Worm (Caenorhabditis elegans) whole organism, late embryonic: ENCODE data around the gene C17E7.13.

Experiments used
- elt-2 ChIP-seq: sonication (generic microtip); optimal IDR thresholded peaks from 2 replicates; lab custom pipeline; 2016; ENCODE audit warnings: missing genetic modification reagents, missing genetic modification characterization, missing compliant biosample characterization
- fkh-10 ChIP-seq: fragments of 150-350 bp; optimal IDR thresholded peaks from 2 replicates; lab custom pipeline; 2014; ENCODE audit warnings: missing biosample characterization, missing genetic modification reagents, missing genetic modification characterization
- nfya-1 ChIP-seq: sonication (generic microtip); optimal IDR thresholded peaks from 2 replicates; lab custom pipeline; 2017; ENCODE audit warnings: missing genetic modification characterization, mild to moderate bottlenecking, missing compliant biosample characterization, antibody characterized with exemption, moderate library complexity
- nhr-11 ChIP-seq: fragments of 150-350 bp; optimal IDR thresholded peaks from 2 replicates; lab custom pipeline; 2014; ENCODE audit warnings: missing biosample characterization, missing genetic modification characterization
- npax-4 ChIP-seq: sonication (generic microtip); optimal IDR thresholded peaks from 2 replicates; lab custom pipeline; 2016; ENCODE audit warnings: missing genetic modification characterization, missing compliant biosample characterization
- pqm-1 ChIP-seq: sonication (generic microtip); optimal IDR thresholded peaks from 2 replicates; lab custom pipeline; 2016; ENCODE audit warnings: missing genetic modification characterization, missing compliant biosample characterization
- tbx-2 ChIP-seq: sonication (generic microtip); optimal IDR thresholded peaks from 2 replicates; lab custom pipeline; 2016; ENCODE audit warnings: missing genetic modification characterization, missing compliant biosample characterization

DNA sequence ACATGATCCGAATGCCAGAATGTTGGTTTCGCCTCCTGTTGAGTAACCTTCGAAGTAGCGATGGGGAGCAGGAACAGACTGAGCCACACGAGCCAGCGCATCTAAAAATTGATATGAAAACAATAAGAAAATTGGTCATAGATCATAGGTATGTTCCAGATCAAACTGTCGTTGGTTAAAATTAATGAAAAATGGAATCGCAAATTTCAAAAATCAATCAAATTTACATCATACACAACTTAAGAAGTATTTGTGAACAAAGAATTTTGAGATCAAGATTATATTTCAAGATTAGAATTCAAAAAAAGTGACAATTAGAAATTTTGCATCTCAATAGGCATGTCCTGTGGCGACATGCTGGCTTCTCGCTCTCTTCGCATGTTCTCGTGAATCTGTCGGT is 1.7 kb upstream of the C17E7.13 start, which contains the start of gene C17E7.9:
- TF ChIP-seq nhr-11 (tag; lab: Kevin White, UChicago), result no peak
- TF ChIP-seq fkh-10 (GFP tag; lab: Kevin White, UChicago), result no peak
- TF ChIP-seq elt-2 (tag; lab: Kevin White, UChicago), result no peak
- no peak for TF ChIP-seq pqm-1
- no peak for TF ChIP-seq nfya-1
- no peak for TF ChIP-seq tbx-2 (tag; lab: Kevin White, UChicago)
- TF ChIP-seq npax-4, result no peak
